Fruit fly (Drosophila melanogaster): ENCODE data around the gene GILT1.

- TF ChIP-seq Met (GFP tag; optimal IDR thresholded peaks at IDR 0.05) (no peak), achi (GFP tag; optimal IDR thresholded peaks at IDR 0.05) (no peak), CG32006 (GFP tag; optimal IDR thresholded peaks at IDR 0.05) (no peak)
These were observed 38.2 kb downstream of the GILT1 start for dm6 chr3R:13363347-13363994.

Data from whole organism, prepupa.